Worm (Caenorhabditis elegans) whole organism, L1 larva: Measurements from ENCODE around the gene gro-1.

Source experiments
- ceh-82 ChIP-seq, 3 experiments: fragments of 150-350 bp in 1 of 3; sonication (generic microtip) in 2 of 3; optimal IDR thresholded peaks; 2 replicates each; lab custom pipeline; 2014 to 2017; ENCODE audit warnings: missing biosample characterization in 3 of 3, missing genetic modification characterization in 3 of 3
- ceh-88 ChIP-seq: fragments of 200-800 bp; sonication (Bioruptor generic); IDR thresholded peaks from 2 replicates; pipeline ENCODE4 v1.3.6; 2022; ENCODE audit warnings: missing genetic modification characterization, missing compliant biosample characterization
- lin-35 ChIP-seq, 2 experiments: fragments of 150-350 bp; optimal IDR thresholded peaks; 2 replicates each; lab custom pipeline; 2014; ENCODE audit warnings: missing biosample characterization in 2 of 2, missing genetic modification characterization in 2 of 2, missing genetic modification reagents in 2 of 2
- snu-23 ChIP-seq: sonication (generic microtip); optimal IDR thresholded peaks from 2 replicates; lab custom pipeline; 2016; ENCODE audit warnings: missing genetic modification characterization, missing compliant biosample characterization

DNA sequence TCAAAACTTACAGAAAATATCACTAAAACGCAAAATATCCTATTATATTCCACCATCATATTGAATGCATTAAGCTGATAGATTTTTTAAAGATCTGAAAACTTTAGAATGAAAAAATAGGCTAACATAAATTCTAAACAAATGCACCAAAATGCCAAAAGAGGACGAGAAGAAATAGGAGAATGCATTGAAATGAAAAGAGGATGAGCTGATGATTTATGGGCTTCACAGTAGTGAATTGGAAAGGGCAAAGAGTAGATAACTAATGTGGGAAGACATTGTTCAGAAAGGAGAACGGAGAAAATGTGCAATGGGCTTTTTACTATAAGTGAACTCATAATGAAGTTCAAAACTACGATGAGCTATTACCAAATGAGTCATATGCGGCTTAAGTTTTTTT is 47.4 kb upstream of the gro-1 start, which contains the start of gene cutl-19:
- no peak for TF ChIP-seq lin-35 (GFP tag; optimal IDR thresholded peaks at IDR 0.05; lab: Kevin White, UChicago)
- TF ChIP-seq ceh-88 (GFP tag; lab: Robert Waterston, UW) = no peak
- TF ChIP-seq snu-23 (GFP tag; lab: Kevin White, UChicago) = no peak
- no peak for TF ChIP-seq ceh-82 (tag; optimal IDR thresholded peaks at IDR 0.05; lab: Kevin White, UChicago)
